Worm (Caenorhabditis elegans): ENCODE results near the gene F56D1.1.

- no peak for TF ChIP-seq gei-17 (GFP tag; optimal IDR thresholded peaks at IDR 0.05)
- TF ChIP-seq ccch-3 (GFP tag; optimal IDR thresholded peaks at IDR 0.05), result no peak
- no peak for TF ChIP-seq hmg-20 (GFP tag; IDR thresholded peaks at IDR 0.05)
- TF ChIP-seq ama-1 (optimal IDR thresholded peaks at IDR 0.05), result no peak
- no peak for TF ChIP-seq ama-1 (GFP tag; optimal IDR thresholded peaks at IDR 0.05)
- no peak for TF ChIP-seq K12H6.12 (tag; optimal IDR thresholded peaks at IDR 0.05)
- TF ChIP-seq B0336.3 (GFP tag; IDR thresholded peaks at IDR 0.05), result no peak
- TF ChIP-seq hrde-1 (tag; optimal IDR thresholded peaks at IDR 0.05; ENCODE audit: borderline replicate concordance), result no peak
- TF ChIP-seq unc-62 (GFP tag; optimal IDR thresholded peaks at IDR 0.05), result no peak
- TF ChIP-seq him-1 (tag; optimal IDR thresholded peaks at IDR 0.05), result no peak
- TF ChIP-seq mxl-1 (tag; optimal IDR thresholded peaks at IDR 0.05), result no peak
- no peak for TF ChIP-seq F37B4.10 (GFP tag; IDR thresholded peaks at IDR 0.05)
These were observed 22.7 kb downstream of the F56D1.1 start, which contains the start of gene F12A10.8 for ce11 chrII:5500986-5501657.
